Fruit fly (Drosophila melanogaster): ENCODE data around the gene CG31251.
A peak's percentile ranks its signal among the peaks of the same experiment; 100 is the strongest.

Gene CG31251

dm6 chr3R:17716858-17717596 lies 32.3 kb upstream of the CG31251 start (continued):
- no peak for TF ChIP-seq D19B (GFP tag; optimal IDR thresholded peaks at IDR 0.05)
- TF ChIP-seq Hmr (GFP tag; optimal IDR thresholded peaks at IDR 0.05): peak; percentile 37
- TF ChIP-seq CG2129 (GFP tag; IDR thresholded peaks at IDR 0.05; ENCODE audit: partially characterized antibody): no peak
- TF ChIP-seq fd102C (GFP tag; optimal IDR thresholded peaks at IDR 0.05): no peak
- TF ChIP-seq Mad (GFP tag; optimal IDR thresholded peaks at IDR 0.05): no peak
- peak; percentile 76 for TF ChIP-seq CG34376 (GFP tag; optimal IDR thresholded peaks at IDR 0.05)
- peak; percentile 7 for TF ChIP-seq gcm (GFP tag; optimal IDR thresholded peaks at IDR 0.05)
- peak; percentile 50 for TF ChIP-seq dm (GFP tag; optimal IDR thresholded peaks at IDR 0.05)
- peak; percentile 90 for TF ChIP-seq CG12155 (GFP tag; optimal IDR thresholded peaks at IDR 0.05)
- TF ChIP-seq gsb-n (tag; optimal IDR thresholded peaks at IDR 0.05): peak; percentile 68
- TF ChIP-seq yki (optimal IDR thresholded peaks at IDR 0.05): peak; percentile 98
- no peak for TF ChIP-seq B-H1 (GFP tag; IDR thresholded peaks at IDR 0.05)
- no peak for TF ChIP-seq Dfd (GFP tag; optimal IDR thresholded peaks at IDR 0.05)
- no peak for TF ChIP-seq ham (GFP tag; IDR thresholded peaks at IDR 0.05)
- peak; percentile 7 for TF ChIP-seq Dp (GFP tag; optimal IDR thresholded peaks at IDR 0.05)
- no peak for TF ChIP-seq CG15011 (GFP tag; optimal IDR thresholded peaks at IDR 0.05)
- no peak for TF ChIP-seq jing (GFP tag; optimal IDR thresholded peaks at IDR 0.05)
- TF ChIP-seq CG32532 (GFP tag; IDR thresholded peaks at IDR 0.05): no peak
- TF ChIP-seq Sry-δ (GFP tag; optimal IDR thresholded peaks at IDR 0.05): peak; percentile 7
- no peak for TF ChIP-seq CoRest (tag; optimal IDR thresholded peaks at IDR 0.05)
- peak; percentile 20 for TF ChIP-seq MESR4 (GFP tag; optimal IDR thresholded peaks at IDR 0.05)
- peak; percentile 30 for TF ChIP-seq fd64A (GFP tag; optimal IDR thresholded peaks at IDR 0.05)
- no peak for TF ChIP-seq Jarid2 (GFP tag; optimal IDR thresholded peaks at IDR 0.05)
- TF ChIP-seq dmrt11E (tag; optimal IDR thresholded peaks at IDR 0.05): no peak
- TF ChIP-seq lbe (GFP tag; optimal IDR thresholded peaks at IDR 0.05): peak; percentile 87
- TF ChIP-seq D19A (tag; optimal IDR thresholded peaks at IDR 0.05): peak; percentile 5
- TF ChIP-seq CG18262 (tag; optimal IDR thresholded peaks at IDR 0.05): no peak
- TF ChIP-seq Max (GFP tag; optimal IDR thresholded peaks at IDR 0.05): peak; percentile 22
- no peak for TF ChIP-seq CG9215 (GFP tag; IDR thresholded peaks at IDR 0.05)
- no peak for TF ChIP-seq CG18476 (GFP tag; optimal IDR thresholded peaks at IDR 0.05)
- TF ChIP-seq insv (GFP tag; optimal IDR thresholded peaks at IDR 0.05): peak in 1 of 2 experiments; percentile 29
- TF ChIP-seq CG13775 (GFP tag; optimal IDR thresholded peaks at IDR 0.05): no peak
- TF ChIP-seq danr (GFP tag; IDR thresholded peaks at IDR 0.05): no peak
- peak; percentile 34 for TF ChIP-seq scrt (GFP tag; optimal IDR thresholded peaks at IDR 0.05)
- TF ChIP-seq CG3281 (GFP tag; optimal IDR thresholded peaks at IDR 0.05): peak; percentile 34
- no peak for TF ChIP-seq Sry-β (GFP tag; optimal IDR thresholded peaks at IDR 0.05)
- no peak for TF ChIP-seq Xbp1 (GFP tag; optimal IDR thresholded peaks at IDR 0.05)
- TF ChIP-seq abd-A (tag; optimal IDR thresholded peaks at IDR 0.05): peak; percentile 94
- no peak for TF ChIP-seq Hsf (GFP tag; optimal IDR thresholded peaks at IDR 0.05)
- TF ChIP-seq Meics (GFP tag; optimal IDR thresholded peaks at IDR 0.05): peak; percentile 48
- TF ChIP-seq PHDP (tag; optimal IDR thresholded peaks at IDR 0.05): peak; percentile 2
- TF ChIP-seq CG17829 (tag; optimal IDR thresholded peaks at IDR 0.05): peak; percentile 22
- TF ChIP-seq Ssrp (tag; optimal IDR thresholded peaks at IDR 0.05): no peak
- TF ChIP-seq Mes4 (GFP tag; optimal IDR thresholded peaks at IDR 0.05): peak; percentile 6
- TF ChIP-seq Sox100B (GFP tag; optimal IDR thresholded peaks at IDR 0.05): no peak
- peak; percentile 19 for TF ChIP-seq CG4282 (GFP tag; optimal IDR thresholded peaks at IDR 0.05)
- TF ChIP-seq pan (optimal IDR thresholded peaks at IDR 0.05): no peak
- TF ChIP-seq pan (GFP tag; optimal IDR thresholded peaks at IDR 0.05 in 1 of 2, IDR thresholded peaks at IDR 0.05 in 1 of 2): no peak
- no peak for TF ChIP-seq CG11093 (GFP tag; IDR thresholded peaks at IDR 0.05)
- peak; percentile 98 for TF ChIP-seq CG1832 (GFP tag; optimal IDR thresholded peaks at IDR 0.05)
